Fruit fly (Drosophila melanogaster) whole organism, wandering third instar larva: ENCODE data around the gene Sfxn2.

Experiments used
- Abd-B ChIP-seq: fragments of >200 bp; optimal IDR thresholded peaks from 2 replicates; lab custom pipeline; 2017; ENCODE audit warnings: missing biosample characterization, missing genetic modification characterization
- Mio ChIP-seq: sonication (Bioruptor generic); optimal IDR thresholded peaks from 2 replicates; lab custom pipeline; 2016; ENCODE audit warnings: missing biosample characterization, missing genetic modification characterization
- Sp1 ChIP-seq: fragments of 200-800 bp; sonication (Bioruptor generic); optimal IDR thresholded peaks from 3 replicates; lab custom pipeline; 2019; ENCODE audit warnings: missing biosample characterization, mild to moderate bottlenecking, missing genetic modification characterization, moderate library complexity
- br ChIP-seq: fragments of 200-800 bp; sonication (Bioruptor generic); optimal IDR thresholded peaks from 2 replicates; lab custom pipeline; 2016; ENCODE audit warnings: missing biosample characterization, missing genetic modification characterization
- dmrt93B ChIP-seq: fragments of 200-800 bp; sonication (Bioruptor generic); optimal IDR thresholded peaks from 2 replicates; lab custom pipeline; 2018; ENCODE audit warnings: missing biosample characterization, mild to moderate bottlenecking, missing genetic modification characterization
- ey ChIP-seq: fragments of 200-800 bp; sonication (Bioruptor generic); optimal IDR thresholded peaks from 2 replicates; lab custom pipeline; 2016; ENCODE audit warnings: missing biosample characterization, missing genetic modification characterization
- fru ChIP-seq: fragments of 200-800 bp; sonication (Bioruptor generic); optimal IDR thresholded peaks from 3 replicates; lab custom pipeline; 2016; ENCODE audit warnings: missing biosample characterization, mild to moderate bottlenecking, missing genetic modification characterization
- h ChIP-seq: fragments of 200-800 bp; sonication (Bioruptor generic); optimal IDR thresholded peaks from 3 replicates; lab custom pipeline; 2016; ENCODE audit warnings: missing biosample characterization, mild to moderate bottlenecking, missing genetic modification characterization
- psq ChIP-seq: fragments of 200-800 bp; sonication (Bioruptor generic); optimal IDR thresholded peaks from 3 replicates; lab custom pipeline; 2017; ENCODE audit warnings: missing biosample characterization, mild to moderate bottlenecking, missing genetic modification characterization, moderate library complexity
- rgr ChIP-seq: fragments of 200-800 bp; sonication (Bioruptor generic); optimal IDR thresholded peaks from 3 replicates; lab custom pipeline; 2016; ENCODE audit warnings: missing biosample characterization, mild to moderate bottlenecking, missing genetic modification characterization

DNA sequence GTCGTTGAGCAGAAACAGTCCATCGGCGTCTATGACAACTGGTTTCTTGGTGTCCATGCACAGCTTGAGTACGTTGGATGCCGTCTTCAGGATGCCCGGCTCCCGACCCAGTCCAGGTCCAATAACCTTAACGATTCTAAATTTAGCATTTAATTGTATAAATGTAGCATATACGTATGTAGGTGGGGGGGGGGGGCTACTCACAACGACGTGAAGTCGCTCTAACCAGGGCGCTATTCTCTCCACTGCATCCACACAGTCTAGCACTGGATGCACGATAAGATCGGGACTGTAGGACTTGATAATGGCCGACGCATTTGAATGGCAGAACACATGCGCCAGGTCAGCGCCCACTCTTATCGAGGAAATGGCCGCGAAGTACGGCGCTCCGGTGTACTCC, 34.1 kb downstream of the Sfxn2 start:
- TF ChIP-seq rgr = no peak
- TF ChIP-seq Sp1 (GFP tag; lab: Kevin White, UChicago) = no peak
- TF ChIP-seq br (GFP tag; lab: Kevin White, UChicago) = no peak
- TF ChIP-seq h (GFP tag; lab: Kevin White, UChicago) = no peak
- TF ChIP-seq Abd-B (GFP tag; lab: Kevin White, UChicago) = no peak
- no peak for TF ChIP-seq dmrt93B (GFP tag; lab: Kevin White, UChicago)
- TF ChIP-seq Mio (GFP tag; lab: Kevin White, UChicago) = no peak
- no peak for TF ChIP-seq fru
- no peak for TF ChIP-seq ey
- TF ChIP-seq psq (GFP tag; lab: Kevin White, UChicago) = no peak
